Fruit fly (Drosophila melanogaster) Kc167 (cell line): ENCODE data around the gene NetB.

ENCODE experiments used
- Myc ChIP-seq: fragments of >200 bp; optimal IDR thresholded peaks from 2 replicates; lab custom pipeline; 2017; ENCODE audit warnings: missing external identifiers
- Sin3A ChIP-seq: fragments of >200 bp; optimal IDR thresholded peaks from 2 replicates; lab custom pipeline; 2018; ENCODE audit warnings: missing external identifiers
- h ChIP-seq: fragments of >200 bp; optimal IDR thresholded peaks from 3 replicates; lab custom pipeline; 2018; ENCODE audit warnings: missing external identifiers
- insv ChIP-seq: fragments of >200 bp; optimal IDR thresholded peaks from 3 replicates; lab custom pipeline; 2018; ENCODE audit warnings: missing external identifiers
- psq ChIP-seq: fragments of >200 bp; optimal IDR thresholded peaks from 2 replicates; lab custom pipeline; 2017; ENCODE audit warnings: missing external identifiers
- ttk ChIP-seq: sonication (Bioruptor generic); optimal IDR thresholded peaks from 2 replicates; lab custom pipeline; 2017; ENCODE audit warnings: missing external identifiers

- TF ChIP-seq psq (lab: Kevin White, UChicago) (no peak), h (no peak), Myc (lab: Kevin White, UChicago) (no peak), insv (no peak), Sin3A (no peak), ttk (lab: Kevin White, UChicago) (no peak)
These were observed 16.6 kb upstream of the NetB start, which contains the start of gene CG15890 for dm6 chrX:14765737-14766253.
